Worm (Caenorhabditis elegans): ENCODE data around the gene fip-1.

Gene fip-1

ce11 chrIII:8683679-8684263 is 44.2 kb downstream of the fip-1 start, which contains the start of gene fli-1:
Gene fli-1 (minus strand): TSS chrIII:8683736.
- no peak for TF ChIP-seq B0310.2 (tag; optimal IDR thresholded peaks at IDR 0.05)
- no peak for TF ChIP-seq tra-4 (tag; optimal IDR thresholded peaks at IDR 0.05)
- no peak for TF ChIP-seq flt-1 (GFP tag; IDR thresholded peaks at IDR 0.05)
- TF ChIP-seq tbx-37 (GFP tag; conservative IDR thresholded peaks at IDR 0.05) = peak; percentile 45; the same call in 1 of the 2 replicates
- no peak for TF ChIP-seq ets-7 (tag; optimal IDR thresholded peaks at IDR 0.05)

ce11 chrIII:8684421-8684820 is 44.9 kb downstream of the fip-1 start, which contains the start of gene anmt-1:
Gene anmt-1 (plus strand): TSS chrIII:8684808.
- TF ChIP-seq tbx-37 (GFP tag; conservative IDR thresholded peaks at IDR 0.05) = no peak
- TF ChIP-seq ceh-36 (tag; optimal IDR thresholded peaks at IDR 0.05) = no peak

ce11 chrIII:8685590-8686240 is 46.2 kb downstream of the fip-1 start:
- no peak for TF ChIP-seq ets-7 (tag; optimal IDR thresholded peaks at IDR 0.05)
- no peak for TF ChIP-seq tbx-37 (GFP tag; conservative IDR thresholded peaks at IDR 0.05)
- no peak for TF ChIP-seq ama-1 (optimal IDR thresholded peaks at IDR 0.05)
- no peak for TF ChIP-seq F13C5.2 (tag; optimal IDR thresholded peaks at IDR 0.05)
- TF ChIP-seq hnd-1 (tag; optimal IDR thresholded peaks at IDR 0.05) = no peak
- no peak for TF ChIP-seq scrt-1 (GFP tag; IDR thresholded peaks at IDR 0.05)
- no peak for TF ChIP-seq hmbx-1 (tag; optimal IDR thresholded peaks at IDR 0.05)
- no peak for TF ChIP-seq ceh-36 (tag; optimal IDR thresholded peaks at IDR 0.05)

- TF ChIP-seq sea-1 (GFP tag; conservative IDR thresholded peaks at IDR 0.05) (no peak), hmbx-1 (tag; optimal IDR thresholded peaks at IDR 0.05) (no peak), tbx-11 (GFP tag; IDR thresholded peaks at IDR 0.05) (no peak), hmg-4 (GFP tag; optimal IDR thresholded peaks at IDR 0.05) (no peak), flt-1 (GFP tag; IDR thresholded peaks at IDR 0.05) (no peak), ceh-36 (tag; optimal IDR thresholded peaks at IDR 0.05) (no peak), scrt-1 (GFP tag; IDR thresholded peaks at IDR 0.05) (no peak), ama-1 (optimal IDR thresholded peaks at IDR 0.05) (no peak), aly-1 (tag; optimal IDR thresholded peaks at IDR 0.05) (no peak), tbx-37 (GFP tag; conservative IDR thresholded peaks at IDR 0.05) (no peak), pes-1 (GFP tag; IDR thresholded peaks at IDR 0.05) (no peak), ets-7 (tag; optimal IDR thresholded peaks at IDR 0.05) (no peak), ceh-13 (GFP tag; optimal IDR thresholded peaks at IDR 0.05) (no peak), hnd-1 (tag; optimal IDR thresholded peaks at IDR 0.05) (no peak), B0310.2 (tag; optimal IDR thresholded peaks at IDR 0.05) (no peak), tra-4 (tag; optimal IDR thresholded peaks at IDR 0.05) (no peak), F13C5.2 (tag; optimal IDR thresholded peaks at IDR 0.05) (no peak)
Observed at ce11 chrIII:8688438-8688946, 48.9 kb downstream of the fip-1 start, which contains the start of gene hadb-1. Gene hadb-1 (minus strand): TSS chrIII:8688488.

- TF ChIP-seq hnd-1 (tag; optimal IDR thresholded peaks at IDR 0.05) (no peak), scrt-1 (GFP tag; IDR thresholded peaks at IDR 0.05) (no peak), aly-1 (tag; optimal IDR thresholded peaks at IDR 0.05) (no peak), tbx-37 (GFP tag; conservative IDR thresholded peaks at IDR 0.05) (no peak), ets-7 (tag; optimal IDR thresholded peaks at IDR 0.05) (no peak), sea-1 (GFP tag; conservative IDR thresholded peaks at IDR 0.05) (no peak), B0310.2 (tag; optimal IDR thresholded peaks at IDR 0.05) (no peak), ceh-13 (GFP tag; optimal IDR thresholded peaks at IDR 0.05) (no peak), tra-4 (tag; optimal IDR thresholded peaks at IDR 0.05) (no peak), ama-1 (optimal IDR thresholded peaks at IDR 0.05) (no peak), ceh-36 (tag; optimal IDR thresholded peaks at IDR 0.05) (no peak), pes-1 (GFP tag; IDR thresholded peaks at IDR 0.05) (no peak), flt-1 (GFP tag; IDR thresholded peaks at IDR 0.05) (no peak), hmg-4 (GFP tag; optimal IDR thresholded peaks at IDR 0.05) (no peak), hmbx-1 (tag; optimal IDR thresholded peaks at IDR 0.05) (no peak), tbx-11 (GFP tag; IDR thresholded peaks at IDR 0.05) (no peak), F13C5.2 (tag; optimal IDR thresholded peaks at IDR 0.05) (no peak)
Observed at ce11 chrIII:8689143-8689542, 49.6 kb downstream of the fip-1 start.

ce11 chrIII:8689655-8690054 is 50.1 kb downstream of the fip-1 start, which contains the start of gene B0303.4:
Gene B0303.4 (plus strand): TSS chrIII:8689850.
- TF ChIP-seq hmg-4 (GFP tag; optimal IDR thresholded peaks at IDR 0.05) (no peak), ceh-13 (GFP tag; optimal IDR thresholded peaks at IDR 0.05) (no peak), aly-1 (tag; optimal IDR thresholded peaks at IDR 0.05) (no peak), pes-1 (GFP tag; IDR thresholded peaks at IDR 0.05) (no peak), ama-1 (optimal IDR thresholded peaks at IDR 0.05) (no peak)

Data from whole organism, early embryonic.